Worm (Caenorhabditis elegans): ENCODE results near the gene Y67H2A.2.

Y67H2A.2 gene

ce11 chrIV:13240078-13240841 lies 57.4 kb downstream of the Y67H2A.2 start, which contains the start of gene rpl-12:
TSS of gene rpl-12 (minus strand) at chrIV:13240651.
- TF ChIP-seq Y53F4B.3 (GFP tag; IDR thresholded peaks at IDR 0.05), result 0 out of 2 replicates have a peak, but pooled peaks have one; percentile 23
- peak; percentile 99 for TF ChIP-seq dox-1 (GFP tag; IDR thresholded peaks at IDR 0.05)
- TF ChIP-seq lag-1 (GFP tag; IDR thresholded peaks at IDR 0.05), result no peak
- peak; percentile 94 for TF ChIP-seq unc-130 (GFP tag; optimal IDR thresholded peaks at IDR 0.05)
- TF ChIP-seq cebp-2 (GFP tag; IDR thresholded peaks at IDR 0.05), result peak; percentile 98
- TF ChIP-seq Y53G8AR.9 (GFP tag; conservative IDR thresholded peaks at IDR 0.05), result peak; percentile 99
- no peak for TF ChIP-seq F55B11.4 (tag; optimal IDR thresholded peaks at IDR 0.05; ENCODE audit: borderline replicate concordance, insufficient read depth)
- TF ChIP-seq madf-8 (GFP tag; conservative IDR thresholded peaks at IDR 0.05), result peak; percentile 86
- TF ChIP-seq lir-1 (GFP tag; conservative IDR thresholded peaks at IDR 0.05), result peak; percentile 97
- TF ChIP-seq bed-1 (GFP tag; IDR thresholded peaks at IDR 0.05), result no peak
- peak; percentile 98 for TF ChIP-seq nfyb-1 (GFP tag; IDR thresholded peaks at IDR 0.05)
- TF ChIP-seq somi-1 (GFP tag; optimal IDR thresholded peaks at IDR 0.05), result peak; percentile 94
- TF ChIP-seq T26A5.8 (tag; optimal IDR thresholded peaks at IDR 0.05), result no peak
- peak; percentile 98 for TF ChIP-seq lin-40 (tag; optimal IDR thresholded peaks at IDR 0.05)
- TF ChIP-seq C06A6.2 (GFP tag; conservative IDR thresholded peaks at IDR 0.05), result peak; percentile 94
- no peak for TF ChIP-seq hlh-26 (GFP tag; conservative IDR thresholded peaks at IDR 0.05)
- TF ChIP-seq ztf-18 (tag; optimal IDR thresholded peaks at IDR 0.05), result peak; percentile 69
- peak; percentile 73 to 99 (median 85) for TF ChIP-seq lin-35 (GFP tag; optimal IDR thresholded peaks at IDR 0.05)
- peak; percentile 92 for TF ChIP-seq efl-1 (GFP tag; optimal IDR thresholded peaks at IDR 0.05)
- TF ChIP-seq hmg-1.2 (GFP tag; IDR thresholded peaks at IDR 0.05), result peak; percentile 97
- TF ChIP-seq hsf-1 (GFP tag; IDR thresholded peaks at IDR 0.05), result peak; percentile 87
- TF ChIP-seq sea-2 (GFP tag; IDR thresholded peaks at IDR 0.05), result peak; percentile 77; the same call in 1 of the 2 replicates
- TF ChIP-seq nhr-179 (tag; optimal IDR thresholded peaks at IDR 0.05), result no peak
- peak; percentile 96 for TF ChIP-seq Y95B8A.8 (GFP tag; IDR thresholded peaks at IDR 0.05)
- TF ChIP-seq ZK185.1 (tag; optimal IDR thresholded peaks at IDR 0.05; ENCODE audit: poor library complexity, severe bottlenecking), result peak; percentile 96
- peak; percentile 96 for TF ChIP-seq repo-1 (tag; optimal IDR thresholded peaks at IDR 0.05)
- peak; percentile 94 for TF ChIP-seq pha-4 (tag; optimal IDR thresholded peaks at IDR 0.05)
- TF ChIP-seq xnd-1 (tag; optimal IDR thresholded peaks at IDR 0.05), result peak; percentile 75
- peak; percentile 71 for TF ChIP-seq F10E7.11 (tag; optimal IDR thresholded peaks at IDR 0.05)
- no peak; the same call in 1 of the 2 replicates for TF ChIP-seq egl-18 (GFP tag; IDR thresholded peaks at IDR 0.05)
- peak; percentile 48 for TF ChIP-seq akir-1 (GFP tag; optimal IDR thresholded peaks at IDR 0.05)
- peak; percentile 90 for TF ChIP-seq snpc-3.4 (tag; optimal IDR thresholded peaks at IDR 0.05)
- peak; percentile 55 for TF ChIP-seq zim-3 (tag; optimal IDR thresholded peaks at IDR 0.05)
- TF ChIP-seq attf-5 (GFP tag; optimal IDR thresholded peaks at IDR 0.05), result peak; percentile 100
- TF ChIP-seq mxl-1 (tag; optimal IDR thresholded peaks at IDR 0.05), result no peak
- TF ChIP-seq T07F8.4 (tag; optimal IDR thresholded peaks at IDR 0.05), result peak; percentile 44
- TF ChIP-seq attf-6 (GFP tag; IDR thresholded peaks at IDR 0.05), result peak; percentile 91
- TF ChIP-seq ceh-91 (GFP tag; IDR thresholded peaks at IDR 0.05), result peak; percentile 95
- peak; percentile 86 for TF ChIP-seq lsl-1 (GFP tag; optimal IDR thresholded peaks at IDR 0.05)
- peak; percentile 98 for TF ChIP-seq rcor-1 (GFP tag; IDR thresholded peaks at IDR 0.05)
- TF ChIP-seq Y56A3A.18 (GFP tag; IDR thresholded peaks at IDR 0.05), result peak; percentile 95
- no peak for TF ChIP-seq aptf-3 (GFP tag; IDR thresholded peaks at IDR 0.05)
- TF ChIP-seq lin-54 (GFP tag; optimal IDR thresholded peaks at IDR 0.05), result peak; percentile 100
- peak; percentile 98 for TF ChIP-seq ekl-4 (GFP tag; IDR thresholded peaks at IDR 0.05)
- peak; percentile 59 for TF ChIP-seq ceh-79 (tag; optimal IDR thresholded peaks at IDR 0.05)
- TF ChIP-seq bed-2 (GFP tag; IDR thresholded peaks at IDR 0.05), result no peak
- TF ChIP-seq lin-26 (GFP tag; IDR thresholded peaks at IDR 0.05), result peak; percentile 51
- peak; percentile 62 for TF ChIP-seq nhr-90 (tag; optimal IDR thresholded peaks at IDR 0.05)

Measured in whole organism, young adult.